Fruit fly (Drosophila melanogaster) whole organism, wandering third instar larva: ENCODE data around the gene Spec2.

ENCODE experiments used
- dl ChIP-seq, 2 experiments: fragments of 175-275, 200-275 bp in 1 of 2; fragments of 200-275 bp in 1 of 2; sonication (Bioruptor generic); optimal IDR thresholded peaks; lab custom pipeline; 2018; ENCODE audit warnings: mild to moderate bottlenecking in 2 of 2, missing biosample characterization in 2 of 2, missing genetic modification characterization in 2 of 2, moderate library complexity in 2 of 2; ENCODE audit not compliant: partially characterized antibody in 2 of 2, insufficient read depth in 1 of 2
- jim ChIP-seq: fragments of 175-275, 200-325 bp; sonication (Bioruptor generic); optimal IDR thresholded peaks from 2 replicates; lab custom pipeline; 2016; ENCODE audit warnings: missing biosample characterization, mild to moderate bottlenecking, missing genetic modification characterization
- pan ChIP-seq: fragments of >200 bp; optimal IDR thresholded peaks from 2 replicates; lab custom pipeline; 2017
- psq ChIP-seq: fragments of 200-800 bp; sonication (Bioruptor generic); optimal IDR thresholded peaks from 3 replicates; lab custom pipeline; 2017; ENCODE audit warnings: missing biosample characterization, mild to moderate bottlenecking, missing genetic modification characterization, moderate library complexity
- rgr ChIP-seq: fragments of 200-800 bp; sonication (Bioruptor generic); optimal IDR thresholded peaks from 3 replicates; lab custom pipeline; 2016; ENCODE audit warnings: missing biosample characterization, mild to moderate bottlenecking, missing genetic modification characterization
- sage ChIP-seq: fragments of 200-800 bp; sonication (Bioruptor generic); optimal IDR thresholded peaks from 2 replicates; lab custom pipeline; 2016; ENCODE audit warnings: missing biosample characterization, mild to moderate bottlenecking, missing genetic modification characterization

DNA sequence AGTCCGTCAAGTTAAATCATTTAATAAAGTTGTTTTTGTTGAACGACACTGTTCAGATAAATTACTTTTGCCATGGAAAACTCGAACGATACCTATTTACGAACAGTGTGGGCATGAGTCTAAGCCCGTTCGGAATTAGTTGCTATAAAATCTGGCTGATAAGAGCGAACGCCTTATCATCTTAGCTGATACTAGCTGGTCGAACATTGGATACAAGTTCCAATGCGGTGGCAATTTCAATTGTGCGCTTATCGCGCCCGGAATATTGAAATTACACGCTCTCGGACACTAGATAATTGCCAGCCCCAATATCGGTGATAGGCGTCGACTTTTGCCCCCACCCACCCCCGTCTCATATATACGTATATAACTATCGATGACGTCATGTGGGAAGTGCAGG is 30.0 kb upstream of the Spec2 start:
- TF ChIP-seq sage (no peak), jim (GFP tag; lab: Kevin White, UChicago) (no peak), pan (lab: Kevin White, UChicago) (no peak), rgr (GFP tag; lab: Kevin White, UChicago) (no peak), psq (GFP tag; lab: Kevin White, UChicago) (no peak), dl (GFP tag; optimal IDR thresholded peaks at IDR 0.05; lab: Kevin White, UChicago; ENCODE audit: insufficient read depth in 1 of 2, partially characterized antibody in 2 of 2) (no peak)
